Worm (Caenorhabditis elegans): Measurements from ENCODE around the gene str-246.

Gene str-246

DNA sequence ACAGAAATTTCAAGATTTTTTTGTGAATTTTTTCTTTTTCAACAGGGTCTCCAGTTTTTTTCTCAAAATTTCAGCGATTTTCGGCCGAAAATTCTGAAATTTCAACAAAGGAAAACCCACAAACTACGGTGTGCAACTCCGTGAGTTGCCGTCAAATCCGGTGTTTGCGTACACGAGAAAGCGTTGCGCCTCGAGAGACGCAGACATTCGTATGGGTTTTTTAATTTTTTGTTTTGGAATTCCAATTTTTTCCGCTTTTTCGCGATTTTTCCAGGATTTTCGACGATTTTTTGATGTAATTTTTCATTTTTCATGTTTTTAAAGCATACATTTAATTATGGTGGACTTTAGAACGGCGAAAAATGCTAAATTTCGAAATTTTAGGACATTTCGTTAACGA lies 41.4 kb upstream of the str-246 start (continued):
- TF ChIP-seq fkh-8 (tag; optimal IDR thresholded peaks at IDR 0.05) = peak; percentile 52
- TF ChIP-seq xbp-1 (tag; optimal IDR thresholded peaks at IDR 0.05) = peak; percentile 77
- no peak for TF ChIP-seq nhr-76 (tag; optimal IDR thresholded peaks at IDR 0.05)
- no peak for TF ChIP-seq rnt-1 (tag; optimal IDR thresholded peaks at IDR 0.05)
- TF ChIP-seq lin-15B (tag; optimal IDR thresholded peaks at IDR 0.05) = peak; percentile 44
- no peak for TF ChIP-seq zag-1 (tag; optimal IDR thresholded peaks at IDR 0.05)
- TF ChIP-seq ztf-4 (tag; optimal IDR thresholded peaks at IDR 0.05) = peak; percentile 1
- TF ChIP-seq nhr-11 (tag; optimal IDR thresholded peaks at IDR 0.05) = no peak
- TF ChIP-seq ama-1 (optimal IDR thresholded peaks at IDR 0.05) = no peak
- TF ChIP-seq lir-3 (tag; optimal IDR thresholded peaks at IDR 0.05; ENCODE audit: poor library complexity) = no peak
- TF ChIP-seq alr-1 (tag; optimal IDR thresholded peaks at IDR 0.05; ENCODE audit: borderline replicate concordance) = no peak
- no peak for TF ChIP-seq nhr-12 (tag; optimal IDR thresholded peaks at IDR 0.05)
- TF ChIP-seq tlp-1 (tag; optimal IDR thresholded peaks at IDR 0.05) = no peak
- TF ChIP-seq ets-5 (GFP tag; IDR thresholded peaks at IDR 0.05) = no peak
- TF ChIP-seq nhr-19 (GFP tag; conservative IDR thresholded peaks at IDR 0.05) = peak; percentile 68
- peak; percentile 36 for TF ChIP-seq sup-37 (GFP tag; optimal IDR thresholded peaks at IDR 0.05)
- TF ChIP-seq ceh-88 (GFP tag; IDR thresholded peaks at IDR 0.05) = no peak
- no peak for TF ChIP-seq sptf-1 (tag; optimal IDR thresholded peaks at IDR 0.05)
- peak; percentile 67 to 87 for TF ChIP-seq lin-35 (GFP tag; optimal IDR thresholded peaks at IDR 0.05)
- TF ChIP-seq ztf-11 (tag; optimal IDR thresholded peaks at IDR 0.05) = peak in 1 of 2 experiments; percentile 7
- no peak for TF ChIP-seq unc-62 (GFP tag; optimal IDR thresholded peaks at IDR 0.05)
- TF ChIP-seq F16B12.6 (tag; optimal IDR thresholded peaks at IDR 0.05) = peak; percentile 100
- peak; percentile 81 for TF ChIP-seq swsn-7 (tag; optimal IDR thresholded peaks at IDR 0.05)
- TF ChIP-seq nhr-71 (tag; optimal IDR thresholded peaks at IDR 0.05) = peak; percentile 83
- no peak for TF ChIP-seq sox-4 (tag; optimal IDR thresholded peaks at IDR 0.05)
- TF ChIP-seq hlh-4 (tag; optimal IDR thresholded peaks at IDR 0.05) = no peak
- TF ChIP-seq nhr-85 (tag) = peak; percentile 74
- TF ChIP-seq ceh-8 (GFP tag; optimal IDR thresholded peaks at IDR 0.05) = peak; percentile 53
- peak; percentile 60 for TF ChIP-seq grh-1 (GFP tag; IDR thresholded peaks at IDR 0.05)
- no peak; the same call in 1 of the 2 replicates for TF ChIP-seq unc-98 (GFP tag; IDR thresholded peaks at IDR 0.05)
- peak; percentile 69 to 83 (median 82) for TF ChIP-seq dpl-1 (GFP tag; optimal IDR thresholded peaks at IDR 0.05)
- TF ChIP-seq elt-3 (tag; optimal IDR thresholded peaks at IDR 0.05) = peak in 2 of 6 experiments; percentile 57 to 75
- peak; percentile 97 to 99 for TF ChIP-seq lsy-2 (tag; optimal IDR thresholded peaks at IDR 0.05)
- peak; percentile 41 for TF ChIP-seq fkh-10 (GFP tag; optimal IDR thresholded peaks at IDR 0.05)
- TF ChIP-seq unc-130 (tag; optimal IDR thresholded peaks at IDR 0.05) = peak; percentile 80
- TF ChIP-seq ces-1 (GFP tag; optimal IDR thresholded peaks at IDR 0.05) = no peak
- peak; percentile 75 for TF ChIP-seq nhr-20 (tag; optimal IDR thresholded peaks at IDR 0.05)
- TF ChIP-seq unc-86 (tag; optimal IDR thresholded peaks at IDR 0.05) = peak; percentile 80
- TF ChIP-seq fos-1 (tag; optimal IDR thresholded peaks at IDR 0.05) = peak; percentile 50
- TF ChIP-seq ceh-90 (tag; optimal IDR thresholded peaks at IDR 0.05) = no peak
- no peak for TF ChIP-seq nhr-84 (tag; optimal IDR thresholded peaks at IDR 0.05)
- no peak for TF ChIP-seq fkh-4 (tag; optimal IDR thresholded peaks at IDR 0.05; ENCODE audit: borderline replicate concordance)
- peak; percentile 65 for TF ChIP-seq isw-1 (GFP tag; IDR thresholded peaks at IDR 0.05)
- peak; percentile 40 for TF ChIP-seq lin-39 (tag; optimal IDR thresholded peaks at IDR 0.05)
- TF ChIP-seq hlh-17 (GFP tag; optimal IDR thresholded peaks at IDR 0.05; ENCODE audit: borderline replicate concordance) = no peak
- no peak for TF ChIP-seq vab-15 (tag; optimal IDR thresholded peaks at IDR 0.05)
- no peak for TF ChIP-seq C04F5.9 (tag; optimal IDR thresholded peaks at IDR 0.05)
- TF ChIP-seq tbx-2 (tag; optimal IDR thresholded peaks at IDR 0.05) = peak; percentile 78
- peak; percentile 55 for TF ChIP-seq aly-2 (tag; optimal IDR thresholded peaks at IDR 0.05)
- TF ChIP-seq snu-23 (GFP tag; optimal IDR thresholded peaks at IDR 0.05) = peak; percentile 87
- no peak for TF ChIP-seq pag-3 (tag; optimal IDR thresholded peaks at IDR 0.05; ENCODE audit: borderline replicate concordance, insufficient read depth)
- no peak for TF ChIP-seq egl-13 (tag; optimal IDR thresholded peaks at IDR 0.05)
- no peak for TF ChIP-seq ceh-63 (GFP tag; optimal IDR thresholded peaks at IDR 0.05)

Measured in whole organism, L1 larva.